Fruit fly (Drosophila melanogaster) whole organism: ENCODE data around the gene scpr-C.

Experiments
- CG8478 ChIP-seq: fragments of >200 bp; optimal IDR thresholded peaks from 2 replicates; lab custom pipeline; 2018; ENCODE audit warnings: inconsistent platforms
- Dll ChIP-seq: fragments of >200 bp; optimal IDR thresholded peaks from 2 replicates; lab custom pipeline; 2017
- usp ChIP-seq: fragments of >200 bp; optimal IDR thresholded peaks from 2 replicates; lab custom pipeline; 2017; ENCODE audit warnings: missing biosample characterization, missing genetic modification characterization, mixed read lengths

DNA sequence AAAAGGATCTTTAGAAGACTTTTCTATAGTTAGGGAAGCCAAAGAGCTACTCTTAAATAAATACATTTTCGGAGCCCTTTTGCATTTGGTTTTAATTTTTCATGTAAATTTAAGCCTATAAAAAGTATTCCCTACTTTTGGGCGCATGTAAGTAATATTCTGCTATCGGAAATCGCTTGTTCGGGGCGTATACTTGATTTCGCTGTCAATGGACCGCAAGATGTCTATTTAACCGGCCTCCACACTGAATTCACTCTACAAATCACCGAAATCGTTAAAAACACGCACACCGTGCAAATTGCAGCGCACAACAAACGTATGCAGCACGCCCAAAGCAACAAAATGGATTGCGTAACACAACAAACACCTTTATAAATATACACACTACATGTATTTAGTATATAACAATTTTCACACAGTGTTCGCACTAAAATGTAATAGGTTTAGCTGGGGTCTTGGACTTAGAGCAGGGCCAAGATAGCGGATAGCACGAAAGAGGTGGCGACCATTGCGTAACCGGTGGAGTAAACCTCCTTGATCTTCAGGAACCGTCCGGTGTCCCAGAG lies 16.5 kb upstream of the scpr-C start:
- TF ChIP-seq usp, result no peak
- TF ChIP-seq CG8478 (lab: Kevin White, UChicago), result no peak
- TF ChIP-seq Dll (lab: Kevin White, UChicago), result no peak
